Fruit fly (Drosophila melanogaster): ENCODE results near the gene Obp28a.

Obp28a gene

dm6 chr2L:7526129-7526528 lies 29.0 kb upstream of the Obp28a start:
- no peak for TF ChIP-seq CG17801 (GFP tag; optimal IDR thresholded peaks at IDR 0.05; ENCODE audit: partially characterized antibody)

dm6 chr2L:7525123-7525874 lies 28.1 kb upstream of the Obp28a start:
- TF ChIP-seq CG17801 (GFP tag; optimal IDR thresholded peaks at IDR 0.05; ENCODE audit: partially characterized antibody) = peak; percentile 72

dm6 chr2L:7523564-7523963 lies 26.4 kb upstream of the Obp28a start:
- no peak for TF ChIP-seq CG17801 (GFP tag; optimal IDR thresholded peaks at IDR 0.05; ENCODE audit: partially characterized antibody)

- TF ChIP-seq CG17801 (GFP tag; optimal IDR thresholded peaks at IDR 0.05; ENCODE audit: partially characterized antibody) = no peak
These were observed 25.6 kb upstream of the Obp28a start for dm6 chr2L:7522737-7523136.

dm6 chr2L:7521627-7522026 lies 24.5 kb upstream of the Obp28a start:
- TF ChIP-seq CG17801 (GFP tag; optimal IDR thresholded peaks at IDR 0.05; ENCODE audit: partially characterized antibody) = no peak

- TF ChIP-seq CG17801 (GFP tag; optimal IDR thresholded peaks at IDR 0.05; ENCODE audit: partially characterized antibody) = no peak
These were observed 23.4 kb upstream of the Obp28a start for dm6 chr2L:7520575-7520974.

dm6 chr2L:7519580-7520174 lies 22.5 kb upstream of the Obp28a start:
- TF ChIP-seq CG17801 (GFP tag; optimal IDR thresholded peaks at IDR 0.05; ENCODE audit: partially characterized antibody) = no peak

- no peak for TF ChIP-seq CG17801 (GFP tag; optimal IDR thresholded peaks at IDR 0.05; ENCODE audit: partially characterized antibody)
These were observed 21.7 kb upstream of the Obp28a start for dm6 chr2L:7518896-7519295.

dm6 chr2L:7515396-7515795 lies 18.2 kb upstream of the Obp28a start:
- TF ChIP-seq CG17801 (GFP tag; optimal IDR thresholded peaks at IDR 0.05; ENCODE audit: partially characterized antibody) = no peak

- TF ChIP-seq CG17801 (GFP tag; optimal IDR thresholded peaks at IDR 0.05; ENCODE audit: partially characterized antibody) = no peak
These were observed 16.3 kb upstream of the Obp28a start for dm6 chr2L:7513321-7514059.

- no peak for TF ChIP-seq CG17801 (GFP tag; optimal IDR thresholded peaks at IDR 0.05; ENCODE audit: partially characterized antibody)
These were observed 15.7 kb upstream of the Obp28a start for dm6 chr2L:7512860-7513259.

dm6 chr2L:7508867-7509266 lies 11.7 kb upstream of the Obp28a start:
- no peak for TF ChIP-seq CG17801 (GFP tag; optimal IDR thresholded peaks at IDR 0.05; ENCODE audit: partially characterized antibody)

- TF ChIP-seq CG17801 (GFP tag; optimal IDR thresholded peaks at IDR 0.05; ENCODE audit: partially characterized antibody) = no peak
These were observed 11.3 kb upstream of the Obp28a start for dm6 chr2L:7508463-7508862.

dm6 chr2L:7507447-7507846 lies 10.3 kb upstream of the Obp28a start:
- no peak for TF ChIP-seq CG17801 (GFP tag; optimal IDR thresholded peaks at IDR 0.05; ENCODE audit: partially characterized antibody)

dm6 chr2L:7505976-7506375 lies 8.8 kb upstream of the Obp28a start:
- TF ChIP-seq CG17801 (GFP tag; optimal IDR thresholded peaks at IDR 0.05; ENCODE audit: partially characterized antibody) = no peak

dm6 chr2L:7504529-7504928 lies 7.4 kb upstream of the Obp28a start:
- no peak for TF ChIP-seq CG17801 (GFP tag; optimal IDR thresholded peaks at IDR 0.05; ENCODE audit: partially characterized antibody)

Data from ovary, adult (tissue).